Worm (Caenorhabditis elegans): ENCODE results near the gene gldi-11.

- TF ChIP-seq Y67H2A.10 (GFP tag; conservative IDR thresholded peaks at IDR 0.05) (no peak), atf-7 (tag; optimal IDR thresholded peaks at IDR 0.05) (no peak), pha-4 (tag; optimal IDR thresholded peaks at IDR 0.05) (no peak)
Measured at ce11 chrII:4953289-4953688, 7.7 kb upstream of the gldi-11 start, which contains the start of gene ndx-3.

Measured in whole organism, young adult.